Fruit fly (Drosophila melanogaster) whole organism, embryonic: Measurements from ENCODE around the gene Gr63a.

Experiments
- Asciz ChIP-seq: fragments of 200-800 bp; sonication (Bioruptor generic); optimal IDR thresholded peaks from 2 replicates; lab custom pipeline; 2017; ENCODE audit warnings: missing biosample characterization, mild to moderate bottlenecking, missing genetic modification characterization, missing genetic modification reagents
- CG11085 ChIP-seq: fragments of 200-800 bp; sonication (Bioruptor generic); IDR thresholded peaks from 2 replicates; pipeline ENCODE4 v1.3.6; 2022; ENCODE audit warnings: missing biosample characterization, missing genetic modification characterization
- CG11247 ChIP-seq: fragments of 200-800 bp; sonication (Bioruptor generic); IDR thresholded peaks from 2 replicates; pipeline ENCODE4 v1.3.6; 2022; ENCODE audit warnings: missing biosample characterization, missing genetic modification characterization
- CG12155 ChIP-seq: fragments of 200-800 bp; sonication (Bioruptor generic); optimal IDR thresholded peaks from 3 replicates; lab custom pipeline; 2016; ENCODE audit warnings: missing biosample characterization, missing genetic modification characterization
- CG12219 ChIP-seq: fragments of 200-800 bp; sonication (Bioruptor generic); optimal IDR thresholded peaks from 3 replicates; lab custom pipeline; 2018; ENCODE audit warnings: missing biosample characterization, mild to moderate bottlenecking, missing genetic modification characterization
- CG13775 ChIP-seq: fragments of 200-800 bp; sonication (Bioruptor generic); optimal IDR thresholded peaks from 3 replicates; lab custom pipeline; 2017; ENCODE audit warnings: missing biosample characterization, mild to moderate bottlenecking, missing genetic modification characterization
- CG14710 ChIP-seq: fragments of 200-800 bp; sonication (Bioruptor generic); optimal IDR thresholded peaks from 3 replicates; lab custom pipeline; 2019; ENCODE audit warnings: missing biosample characterization, mild to moderate bottlenecking, missing genetic modification characterization, moderate library complexity
- CG1529 ChIP-seq: fragments of 200-800 bp; sonication (Bioruptor generic); optimal IDR thresholded peaks from 3 replicates; lab custom pipeline; 2018; ENCODE audit warnings: missing biosample characterization, missing genetic modification characterization
- CG1602 ChIP-seq: fragments of 200-800 bp; sonication (Bioruptor generic); optimal IDR thresholded peaks from 3 replicates; lab custom pipeline; 2016; ENCODE audit warnings: missing biosample characterization, missing genetic modification characterization
- CG2116 ChIP-seq: fragments of 200-800 bp; sonication (Bioruptor generic); optimal IDR thresholded peaks from 3 replicates; lab custom pipeline; 2018; ENCODE audit warnings: missing biosample characterization, mild to moderate bottlenecking, missing genetic modification characterization
- CG2712 ChIP-seq: fragments of 200-800 bp; optimal IDR thresholded peaks from 3 replicates; lab custom pipeline; 2019; ENCODE audit warnings: missing biosample characterization, mild to moderate bottlenecking, missing genetic modification characterization, moderate library complexity
- CG2875 ChIP-seq: fragments of 200-800 bp; sonication (Bioruptor generic); optimal IDR thresholded peaks from 2 replicates; lab custom pipeline; 2017; ENCODE audit warnings: missing biosample characterization, mild to moderate bottlenecking, missing genetic modification characterization, missing genetic modification reagents
- CG30020 ChIP-seq: fragments of 200-800 bp; optimal IDR thresholded peaks from 2 replicates; lab custom pipeline; 2019; ENCODE audit warnings: missing biosample characterization, mild to moderate bottlenecking, missing genetic modification characterization, moderate library complexity
- CG32767 ChIP-seq: fragments of 200-800 bp; sonication (Bioruptor generic); IDR thresholded peaks from 2 replicates; pipeline ENCODE4 v1.3.6; 2022; ENCODE audit warnings: missing biosample characterization, missing genetic modification characterization
- CG4854 ChIP-seq: fragments of 200-800 bp; sonication (Bioruptor generic); optimal IDR thresholded peaks from 2 replicates; lab custom pipeline; 2016; ENCODE audit warnings: missing biosample characterization, missing genetic modification characterization, inconsistent platforms
- CG7372 ChIP-seq: fragments of 200-800 bp; sonication (Bioruptor generic); IDR thresholded peaks from 2 replicates; pipeline ENCODE4 v1.3.6; 2022; ENCODE audit warnings: missing biosample characterization, missing genetic modification characterization
- CG8290 ChIP-seq, 3 experiments: fragments of 200-800 bp; sonication (Bioruptor generic); optimal IDR thresholded peaks; 2 replicates each; lab custom pipeline; 2016 to 2019; ENCODE audit warnings: missing biosample characterization in 3 of 3, missing genetic modification characterization in 3 of 3, mild to moderate bottlenecking in 2 of 3, moderate library complexity in 1 of 3
- CG8388 ChIP-seq: fragments of 200-800 bp; sonication (Bioruptor generic); optimal IDR thresholded peaks from 2 replicates; lab custom pipeline; 2019; ENCODE audit warnings: missing biosample characterization, mild to moderate bottlenecking, missing genetic modification characterization, moderate library complexity
- CTCF ChIP-seq: fragments of 200-800 bp; sonication (Bioruptor generic); optimal IDR thresholded peaks from 2 replicates; lab custom pipeline; 2017; ENCODE audit warnings: missing biosample characterization, mild to moderate bottlenecking, missing genetic modification characterization, moderate library complexity
- Dfd ChIP-seq, 2 experiments: fragments of >200 bp; optimal IDR thresholded peaks; 2 replicates each; lab custom pipeline; 2017; ENCODE audit warnings: missing biosample characterization in 2 of 2, missing genetic modification characterization in 2 of 2
- Gug ChIP-seq: fragments of 200-800 bp; sonication (Bioruptor generic); IDR thresholded peaks from 4 replicates; pipeline ENCODE4 v1.3.6; 2022; ENCODE audit warnings: missing biosample characterization, missing genetic modification characterization
- Scr ChIP-seq: fragments of 200-800 bp; sonication (Bioruptor generic); IDR thresholded peaks from 2 replicates; pipeline ENCODE4 v1.3.6; 2022; ENCODE audit warnings: missing biosample characterization, missing genetic modification characterization; ENCODE audit not compliant: partially characterized antibody
- Ssrp ChIP-seq: fragments of 200-800 bp; sonication (Bioruptor generic); optimal IDR thresholded peaks from 2 replicates; lab custom pipeline; 2018; ENCODE audit warnings: missing biosample characterization, mild to moderate bottlenecking, missing genetic modification characterization, moderate library complexity
- Tbp ChIP-seq: fragments of >200 bp; optimal IDR thresholded peaks from 2 replicates; lab custom pipeline; 2018; ENCODE audit warnings: missing biosample characterization, missing genetic modification characterization
- Usf ChIP-seq: fragments of 200-800 bp; sonication (Bioruptor generic); optimal IDR thresholded peaks from 2 replicates; lab custom pipeline; 2017; ENCODE audit warnings: missing genotype, missing biosample characterization, missing genetic modification characterization
- Xbp1 ChIP-seq: fragments of 200-800 bp; sonication (Bioruptor generic); optimal IDR thresholded peaks from 3 replicates; lab custom pipeline; 2016; ENCODE audit warnings: missing biosample characterization, mild to moderate bottlenecking, missing genetic modification characterization
- ap ChIP-seq: fragments of 200-800 bp; sonication (Bioruptor generic); IDR thresholded peaks from 2 replicates; pipeline ENCODE4 v1.3.6; 2022; ENCODE audit warnings: missing biosample characterization, missing genetic modification characterization
- bigmax ChIP-seq: fragments of 200-800 bp; sonication (Bioruptor generic); optimal IDR thresholded peaks from 2 replicates; lab custom pipeline; 2018; ENCODE audit warnings: missing biosample characterization, mild to moderate bottlenecking, missing genetic modification characterization
- cas ChIP-seq: fragments of 200-800 bp; sonication (Bioruptor generic); IDR thresholded peaks from 2 replicates; pipeline ENCODE4 v1.3.6; 2022; ENCODE audit warnings: missing biosample characterization, missing genetic modification characterization
- croc ChIP-seq: fragments of 200-800 bp; sonication (Bioruptor generic); conservative IDR thresholded peaks from 3 replicates; pipeline ENCODE4 v1.3.6; 2022; ENCODE audit warnings: missing biosample characterization, missing genetic modification characterization
- dmrt99B ChIP-seq: fragments of 200-800 bp; sonication (Bioruptor generic); optimal IDR thresholded peaks from 2 replicates; lab custom pipeline; 2018; ENCODE audit warnings: missing biosample characterization, mild to moderate bottlenecking, missing genetic modification characterization, moderate library complexity
- ems ChIP-seq: fragments of 200-800 bp; sonication (Bioruptor generic); optimal IDR thresholded peaks from 3 replicates; lab custom pipeline; 2016; ENCODE audit warnings: missing biosample characterization, missing genetic modification characterization
- ham ChIP-seq: fragments of 200-800 bp; sonication (Bioruptor generic); IDR thresholded peaks from 2 replicates; pipeline ENCODE4 v1.3.6; 2022; ENCODE audit warnings: missing biosample characterization, missing genetic modification characterization
- hth ChIP-seq: fragments of >200 bp; optimal IDR thresholded peaks from 2 replicates; lab custom pipeline; 2017; ENCODE audit warnings: inconsistent platforms
- ind ChIP-seq: fragments of 200-800 bp; sonication (Bioruptor generic); optimal IDR thresholded peaks from 3 replicates; lab custom pipeline; 2016; ENCODE audit warnings: missing biosample characterization, missing genetic modification characterization
- insv ChIP-seq, 2 experiments: fragments of 200-800 bp; sonication (Bioruptor generic); optimal IDR thresholded peaks; 3 replicates each; lab custom pipeline; 2016 to 2018; ENCODE audit warnings: missing biosample characterization in 2 of 2, missing genetic modification characterization in 2 of 2
- lola ChIP-seq, 3 experiments: fragments of >200 bp in 2 of 3; fragments of 200-800 bp in 1 of 3; sonication (Bioruptor generic) in 1 of 3; optimal IDR thresholded peaks; 2 replicates each; lab custom pipeline; 2017 to 2019; ENCODE audit warnings: missing biosample characterization in 3 of 3, missing genetic modification characterization in 3 of 3, mild to moderate bottlenecking in 1 of 3, moderate library complexity in 1 of 3
- nerfin-1 ChIP-seq: fragments of 200-800 bp; sonication (Bioruptor generic); optimal IDR thresholded peaks from 3 replicates; lab custom pipeline; 2019; ENCODE audit warnings: missing biosample characterization, mild to moderate bottlenecking, missing genetic modification characterization, moderate library complexity
- row ChIP-seq: fragments of 200-800 bp; sonication (Bioruptor generic); IDR thresholded peaks from 3 replicates; pipeline ENCODE4 v1.3.6; 2022; ENCODE audit warnings: missing biosample characterization, missing genetic modification characterization
- sisA ChIP-seq: fragments of 200-800 bp; sonication (Bioruptor generic); IDR thresholded peaks from 2 replicates; pipeline ENCODE4 v1.3.6; 2022; ENCODE audit warnings: missing biosample characterization, missing genetic modification characterization
- vnd ChIP-seq: fragments of 200-800 bp; sonication (Bioruptor generic); IDR thresholded peaks from 3 replicates; pipeline ENCODE4 v1.3.6; 2022; ENCODE audit warnings: missing biosample characterization, missing genetic modification characterization; ENCODE audit not compliant: partially characterized antibody
- wek ChIP-seq: fragments of 200-800 bp; sonication (Bioruptor generic); optimal IDR thresholded peaks from 3 replicates; lab custom pipeline; 2018; ENCODE audit warnings: missing biosample characterization, mild to moderate bottlenecking, missing genetic modification characterization, moderate library complexity
- zen ChIP-seq: fragments of 200-800 bp; sonication (Bioruptor generic); optimal IDR thresholded peaks from 3 replicates; lab custom pipeline; 2018; ENCODE audit warnings: missing biosample characterization, mild to moderate bottlenecking, missing genetic modification characterization, moderate library complexity
- zfh2 ChIP-seq: fragments of 200-800 bp; sonication (Bioruptor generic); optimal IDR thresholded peaks from 2 replicates; lab custom pipeline; 2016; ENCODE audit warnings: missing biosample characterization, missing genetic modification characterization

The Gr63a gene

DNA sequence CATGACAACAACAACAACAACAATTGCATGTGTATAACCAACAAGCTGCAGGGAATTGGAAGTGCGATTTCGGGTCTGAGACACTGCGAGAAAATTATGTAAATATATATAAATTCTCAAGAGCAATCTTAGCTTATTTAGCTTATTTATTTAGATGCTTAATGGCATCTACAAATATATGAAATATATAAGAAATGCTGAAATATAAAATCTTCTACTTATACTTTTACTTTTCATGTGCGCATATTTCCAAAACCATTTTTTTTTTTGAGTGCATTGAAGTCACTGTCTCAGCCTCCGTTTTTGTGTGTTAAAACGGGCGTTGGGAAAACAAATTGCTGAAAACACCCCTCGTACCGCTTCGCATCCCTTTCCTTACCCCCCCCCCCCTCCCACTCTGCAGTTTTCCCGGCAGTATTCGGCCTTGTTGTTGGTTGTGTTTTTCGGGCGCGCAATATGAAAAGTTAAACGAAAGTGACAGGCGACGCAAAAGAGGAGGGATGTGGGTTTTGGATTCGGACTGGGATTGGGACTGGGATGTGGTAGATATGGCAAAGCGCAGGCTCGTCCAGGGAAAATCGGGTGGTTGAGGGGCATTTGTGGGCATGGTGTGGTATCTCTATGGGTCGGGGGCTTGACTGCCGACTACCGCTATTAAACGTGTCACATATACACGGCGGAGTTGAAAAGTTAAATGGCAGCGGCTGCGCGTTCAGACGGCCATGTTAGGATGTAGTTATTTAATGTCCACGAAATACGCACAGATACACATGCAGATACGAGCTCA, 41.0 kb downstream of the Gr63a start (continued):
- TF ChIP-seq Scr (GFP tag; lab: Robert Waterston, UW), result no peak
- peak; percentile 27 for TF ChIP-seq CG12219 (GFP tag; lab: Kevin White, UChicago)
- peak; percentile 53 for TF ChIP-seq CG1602 (GFP tag; lab: Kevin White, UChicago)
- TF ChIP-seq ind, result peak; percentile 8
- TF ChIP-seq ham (GFP tag; lab: Robert Waterston, UW), result no peak
- TF ChIP-seq Tbp (GFP tag; lab: Kevin White, UChicago), result no peak
- no peak for TF ChIP-seq CG4854 (GFP tag; lab: Kevin White, UChicago)
- TF ChIP-seq Asciz (GFP tag; lab: Kevin White, UChicago), result peak; percentile 3
- TF ChIP-seq CG13775 (GFP tag; lab: Kevin White, UChicago), result peak; percentile 60
- TF ChIP-seq Xbp1 (GFP tag; lab: Kevin White, UChicago), result peak; percentile 42
- TF ChIP-seq cas (GFP tag; lab: Robert Waterston, UW), result no peak
- no peak for TF ChIP-seq insv (GFP tag; optimal IDR thresholded peaks at IDR 0.05; lab: Kevin White, UChicago)
- TF ChIP-seq croc (GFP tag; lab: Robert Waterston, UW), result peak; percentile 48; the same call in 1 of the 3 replicates
- TF ChIP-seq Usf (GFP tag; lab: Kevin White, UChicago), result peak; percentile 8
- no peak for TF ChIP-seq CTCF (GFP tag; lab: Kevin White, UChicago)
- TF ChIP-seq vnd (GFP tag; lab: Robert Waterston, UW), result no peak
- TF ChIP-seq row (GFP tag; lab: Robert Waterston, UW), result peak; percentile 76
- TF ChIP-seq bigmax (GFP tag; lab: Kevin White, UChicago), result no peak
- TF ChIP-seq CG30020 (tag; lab: Kevin White, UChicago), result no peak
- TF ChIP-seq CG8290 (GFP tag; optimal IDR thresholded peaks at IDR 0.05; lab: Kevin White, UChicago), result peak; percentile 9
- no peak for TF ChIP-seq CG8290 (tag; optimal IDR thresholded peaks at IDR 0.05; lab: Kevin White, UChicago)
- no peak for TF ChIP-seq wek (GFP tag; lab: Kevin White, UChicago)
- TF ChIP-seq hth (lab: Kevin White, UChicago), result no peak
- TF ChIP-seq Dfd (GFP tag; optimal IDR thresholded peaks at IDR 0.05; lab: Kevin White, UChicago), result no peak
- no peak for TF ChIP-seq CG32767 (GFP tag; lab: Robert Waterston, UW)
- TF ChIP-seq Ssrp, result peak; percentile 70
- TF ChIP-seq CG1529 (GFP tag; lab: Kevin White, UChicago), result peak; percentile 50
- TF ChIP-seq nerfin-1, result peak; percentile 41
- TF ChIP-seq dmrt99B (tag; lab: Kevin White, UChicago), result peak; percentile 53
- TF ChIP-seq zen (tag; lab: Kevin White, UChicago), result peak; percentile 56
- TF ChIP-seq CG8388 (GFP tag; lab: Kevin White, UChicago), result peak; percentile 68
- no peak for TF ChIP-seq Gug
- TF ChIP-seq CG2712 (tag; lab: Kevin White, UChicago), result peak; percentile 68
- no peak for TF ChIP-seq CG11247 (GFP tag; lab: Robert Waterston, UW)
- TF ChIP-seq CG2875 (GFP tag; lab: Kevin White, UChicago), result peak; percentile 22
- TF ChIP-seq ap (GFP tag; lab: Robert Waterston, UW), result 0 out of 2 replicates have a peak, but pooled peaks have one; percentile 4
- no peak for TF ChIP-seq zfh2
- peak; percentile 75 for TF ChIP-seq CG14710 (tag; lab: Kevin White, UChicago)
- TF ChIP-seq CG11085 (GFP tag; lab: Robert Waterston, UW), result no peak
- peak; percentile 13 for TF ChIP-seq CG12155 (GFP tag; lab: Kevin White, UChicago)
- TF ChIP-seq ems (GFP tag; lab: Kevin White, UChicago), result no peak
- peak; percentile 53 for TF ChIP-seq sisA (GFP tag; lab: Robert Waterston, UW)
- 0 out of 2 replicates have a peak, but pooled peaks have one; percentile 11 for TF ChIP-seq CG7372 (GFP tag; lab: Robert Waterston, UW)
- peak in 1 of 3 experiments; percentile 84 for TF ChIP-seq lola (GFP tag; optimal IDR thresholded peaks at IDR 0.05; lab: Kevin White, UChicago)
- peak; percentile 12 for TF ChIP-seq CG2116 (GFP tag; lab: Kevin White, UChicago)
